Worm (Caenorhabditis elegans) whole organism, L2 larva: ENCODE measurements around the gene C16C4.18.

ENCODE experiments used
- R02D3.7 ChIP-seq: fragments of 150-350 bp; optimal IDR thresholded peaks from 2 replicates; lab custom pipeline; 2014; ENCODE audit warnings: missing biosample characterization, missing genetic modification characterization
- unc-62 ChIP-seq: fragments of 150-350 bp; optimal IDR thresholded peaks from 2 replicates; lab custom pipeline; 2014; ENCODE audit warnings: missing biosample characterization, missing genetic modification reagents, missing genetic modification characterization

DNA sequence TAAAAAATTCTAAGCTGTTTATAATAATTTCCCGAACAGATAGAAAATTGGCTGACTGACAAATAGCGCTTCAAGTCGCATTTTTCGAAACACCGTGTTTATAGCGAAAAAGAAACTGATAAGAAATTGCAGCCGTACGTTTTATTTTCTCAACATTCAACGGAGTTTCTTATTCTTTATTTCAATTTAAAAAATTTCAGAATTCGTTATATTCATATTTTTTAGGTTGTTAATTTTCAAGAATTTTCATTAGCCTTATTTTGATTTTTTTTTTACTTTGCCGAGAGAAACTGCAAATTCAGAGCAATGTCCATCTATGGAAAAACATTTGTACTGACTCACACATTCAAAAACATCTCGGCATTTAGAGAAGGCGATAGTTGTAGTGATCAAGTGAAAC is 36.8 kb upstream of the C16C4.18 start, which contains the start of gene C46F9.6:
- TF ChIP-seq unc-62 (no peak), R02D3.7 (tag; lab: Kevin White, UChicago) (no peak)
